Fruit fly (Drosophila melanogaster) whole organism, embryonic: ENCODE measurements around the gene kin17.
A peak's percentile ranks its signal among the peaks of the same experiment; 100 is the strongest.

Source experiments
- B-H2 ChIP-seq: fragments of 200-800 bp; sonication (Bioruptor generic); optimal IDR thresholded peaks from 2 replicates; lab custom pipeline; 2018; ENCODE audit warnings: missing biosample characterization, mild to moderate bottlenecking, missing genetic modification characterization
- CG10321 ChIP-seq: fragments of 200-800 bp; sonication (Bioruptor generic); IDR thresholded peaks from 2 replicates; pipeline ENCODE4 v1.3.6; 2022; ENCODE audit warnings: missing biosample characterization, missing genetic modification characterization
- CG10366 ChIP-seq: fragments of 200-800 bp; sonication (Bioruptor generic); IDR thresholded peaks from 2 replicates; pipeline ENCODE4 v1.3.6; 2022; ENCODE audit warnings: missing biosample characterization, missing genetic modification characterization
- CG11093 ChIP-seq: fragments of 200-800 bp; sonication (Bioruptor generic); IDR thresholded peaks from 3 replicates; pipeline ENCODE4 v1.3.6; 2022; ENCODE audit warnings: missing biosample characterization, missing genetic modification characterization
- CG11504 ChIP-seq: fragments of 200-800 bp; sonication (Bioruptor generic); optimal IDR thresholded peaks from 3 replicates; lab custom pipeline; 2019; ENCODE audit warnings: missing biosample characterization, mild to moderate bottlenecking, missing genetic modification characterization, moderate library complexity
- CG12155 ChIP-seq: fragments of 200-800 bp; sonication (Bioruptor generic); optimal IDR thresholded peaks from 3 replicates; lab custom pipeline; 2016; ENCODE audit warnings: missing biosample characterization, missing genetic modification characterization
- CG12744 ChIP-seq: fragments of 200-800 bp; sonication (Bioruptor generic); optimal IDR thresholded peaks from 2 replicates; lab custom pipeline; 2016; ENCODE audit warnings: missing biosample characterization, missing genetic modification characterization
- CG18262 ChIP-seq: fragments of 200-800 bp; optimal IDR thresholded peaks from 3 replicates; lab custom pipeline; 2019; ENCODE audit warnings: missing biosample characterization, mild to moderate bottlenecking, missing genetic modification characterization, moderate library complexity
- CG31365 ChIP-seq: fragments of 200-800 bp; sonication (Bioruptor generic); optimal IDR thresholded peaks from 2 replicates; lab custom pipeline; 2018; ENCODE audit warnings: missing biosample characterization, mild to moderate bottlenecking, missing genetic modification characterization
- CG33213 ChIP-seq: fragments of 200-800 bp; sonication (Bioruptor generic); optimal IDR thresholded peaks from 3 replicates; lab custom pipeline; 2016; ENCODE audit warnings: missing biosample characterization, missing genetic modification characterization
- CG3847 ChIP-seq: fragments of 200-800 bp; sonication (Bioruptor generic); IDR thresholded peaks from 2 replicates; pipeline ENCODE4 v1.3.6; 2022; ENCODE audit warnings: missing biosample characterization, missing genetic modification characterization
- CG4424 ChIP-seq: fragments of 200-800 bp; sonication (Bioruptor generic); optimal IDR thresholded peaks from 3 replicates; lab custom pipeline; 2016; ENCODE audit warnings: missing biosample characterization, missing genetic modification characterization
- CG4707 ChIP-seq: fragments of 200-800 bp; sonication (Bioruptor generic); optimal IDR thresholded peaks from 2 replicates; lab custom pipeline; 2018; ENCODE audit warnings: missing biosample characterization, mild to moderate bottlenecking, missing genetic modification characterization, moderate library complexity
- CG6689 ChIP-seq: fragments of 200-800 bp; sonication (Bioruptor generic); IDR thresholded peaks from 2 replicates; pipeline ENCODE4 v1.3.6; 2022; ENCODE audit warnings: missing biosample characterization, missing genetic modification characterization
- CG8924 ChIP-seq: fragments of 200-800 bp; optimal IDR thresholded peaks from 3 replicates; lab custom pipeline; 2019; ENCODE audit warnings: missing biosample characterization, mild to moderate bottlenecking, missing genetic modification characterization, moderate library complexity
- CrebB ChIP-seq: fragments of 200-800 bp; sonication (Bioruptor generic); optimal IDR thresholded peaks from 3 replicates; lab custom pipeline; 2018; ENCODE audit warnings: missing biosample characterization, mild to moderate bottlenecking, missing genetic modification characterization
- D ChIP-seq, 2 experiments: fragments of 200-800 bp in 1 of 2; fragments of >200 bp in 1 of 2; sonication (Bioruptor generic) in 1 of 2; optimal IDR thresholded peaks; 2 replicates in 1 of 2; 3 replicates in 1 of 2; lab custom pipeline; 2017; ENCODE audit warnings: mild to moderate bottlenecking in 1 of 2, missing biosample characterization in 1 of 2, missing genetic modification characterization in 1 of 2, missing genetic modification reagents in 1 of 2
- HLH4C ChIP-seq: fragments of 200-800 bp; sonication (Bioruptor generic); IDR thresholded peaks from 3 replicates; pipeline ENCODE4 v1.3.6; 2022; ENCODE audit warnings: missing biosample characterization, missing genetic modification characterization; ENCODE audit not compliant: partially characterized antibody
- Hr3 ChIP-seq: fragments of 200-800 bp; sonication (Bioruptor generic); optimal IDR thresholded peaks from 3 replicates; lab custom pipeline; 2016; ENCODE audit warnings: missing biosample characterization, missing genetic modification characterization
- Hr78 ChIP-seq, 2 experiments: fragments of 200-800 bp in 1 of 2; fragments of >200 bp in 1 of 2; sonication (Bioruptor generic) in 1 of 2; optimal IDR thresholded peaks; 2 replicates each; lab custom pipeline; 2017 to 2019; ENCODE audit warnings: missing biosample characterization in 2 of 2, missing genetic modification characterization in 2 of 2, mild to moderate bottlenecking in 1 of 2, moderate library complexity in 1 of 2
- NK7.1 ChIP-seq: fragments of 200-800 bp; sonication (Bioruptor generic); optimal IDR thresholded peaks from 3 replicates; lab custom pipeline; 2016; ENCODE audit warnings: missing biosample characterization, missing genetic modification characterization
- Optix ChIP-seq: fragments of 200-800 bp; sonication (Bioruptor generic); IDR thresholded peaks from 3 replicates; pipeline ENCODE4 v1.3.6; 2022; ENCODE audit warnings: missing biosample characterization, missing genetic modification characterization
- Ssrp ChIP-seq: fragments of 200-800 bp; sonication (Bioruptor generic); optimal IDR thresholded peaks from 2 replicates; lab custom pipeline; 2018; ENCODE audit warnings: missing biosample characterization, mild to moderate bottlenecking, missing genetic modification characterization, moderate library complexity
- Tbp ChIP-seq: fragments of >200 bp; optimal IDR thresholded peaks from 2 replicates; lab custom pipeline; 2018; ENCODE audit warnings: missing biosample characterization, missing genetic modification characterization
- ara ChIP-seq: fragments of 200-800 bp; sonication (Bioruptor generic); IDR thresholded peaks from 2 replicates; pipeline ENCODE4 v1.3.6; 2022; ENCODE audit warnings: missing biosample characterization, missing genetic modification characterization
- bcd ChIP-seq: fragments of 200-800 bp; sonication (Bioruptor generic); optimal IDR thresholded peaks from 2 replicates; lab custom pipeline; 2017; ENCODE audit warnings: missing biosample characterization, mild to moderate bottlenecking, missing genetic modification characterization
- cg ChIP-seq: fragments of 200-800 bp; sonication (Bioruptor generic); optimal IDR thresholded peaks from 3 replicates; lab custom pipeline; 2019; ENCODE audit warnings: missing biosample characterization, mild to moderate bottlenecking, missing genetic modification characterization, moderate library complexity
- crol ChIP-seq: fragments of 200-800 bp; sonication (Bioruptor generic); IDR thresholded peaks from 2 replicates; pipeline ENCODE4 v1.3.6; 2022; ENCODE audit warnings: missing biosample characterization, missing genetic modification characterization
- crp ChIP-seq, 2 experiments: fragments of 200-800 bp; sonication (Bioruptor generic); optimal IDR thresholded peaks; 2 replicates in 1 of 2; 3 replicates in 1 of 2; lab custom pipeline; 2017; ENCODE audit warnings: missing biosample characterization in 2 of 2, missing genetic modification characterization in 2 of 2, mild to moderate bottlenecking in 1 of 2, moderate library complexity in 1 of 2
- da ChIP-seq: fragments of 200-800 bp; sonication (Bioruptor generic); optimal IDR thresholded peaks from 2 replicates; lab custom pipeline; 2016; ENCODE audit warnings: missing biosample characterization, missing genetic modification characterization
- exex ChIP-seq: fragments of 200-800 bp; sonication (Bioruptor generic); optimal IDR thresholded peaks from 4 replicates; lab custom pipeline; 2018; ENCODE audit warnings: missing biosample characterization, mild to moderate bottlenecking, missing genetic modification characterization, moderate library complexity
- fd96Cb ChIP-seq: fragments of 200-800 bp; sonication (Bioruptor generic); optimal IDR thresholded peaks from 2 replicates; lab custom pipeline; 2018; ENCODE audit warnings: missing biosample characterization, mild to moderate bottlenecking, missing genetic modification characterization, moderate library complexity
- gce ChIP-seq: fragments of 200-800 bp; sonication (Bioruptor generic); IDR thresholded peaks from 3 replicates; pipeline ENCODE4 v1.3.6; 2022; ENCODE audit warnings: missing biosample characterization, missing genetic modification characterization
- gro ChIP-seq: fragments of 200-800 bp; sonication (Bioruptor generic); optimal IDR thresholded peaks from 2 replicates; lab custom pipeline; 2016; ENCODE audit warnings: missing biosample characterization, missing genetic modification characterization
- kni ChIP-seq: fragments of 200-800 bp; sonication (Bioruptor generic); optimal IDR thresholded peaks from 3 replicates; lab custom pipeline; 2017; ENCODE audit warnings: mild to moderate bottlenecking, missing biosample characterization, missing genetic modification reagents, missing genetic modification characterization
- lilli ChIP-seq: fragments of 200-800 bp; sonication (Bioruptor generic); optimal IDR thresholded peaks from 3 replicates; lab custom pipeline; 2016; ENCODE audit warnings: missing biosample characterization, missing genetic modification characterization
- maf-S ChIP-seq: fragments of 200-800 bp; sonication (Bioruptor generic); optimal IDR thresholded peaks from 2 replicates; lab custom pipeline; 2016; ENCODE audit warnings: missing biosample characterization, missing genetic modification characterization
- mam ChIP-seq: fragments of 200-800 bp; sonication (Bioruptor generic); optimal IDR thresholded peaks from 3 replicates; lab custom pipeline; 2016; ENCODE audit warnings: missing biosample characterization, missing genetic modification characterization
- nom ChIP-seq: fragments of 200-800 bp; sonication (Bioruptor generic); optimal IDR thresholded peaks from 2 replicates; lab custom pipeline; 2017; ENCODE audit warnings: missing biosample characterization, missing genetic modification characterization, mild to moderate bottlenecking, moderate library complexity, missing genetic modification reagents
- oc ChIP-seq: fragments of 200-800 bp; sonication (Bioruptor generic); optimal IDR thresholded peaks from 2 replicates; lab custom pipeline; 2018; ENCODE audit warnings: missing biosample characterization, mild to moderate bottlenecking, missing genetic modification characterization, moderate library complexity
- sd ChIP-seq: fragments of 200-800 bp; sonication (Bioruptor generic); optimal IDR thresholded peaks from 3 replicates; lab custom pipeline; 2018; ENCODE audit warnings: missing biosample characterization, mild to moderate bottlenecking, missing genetic modification characterization, moderate library complexity
- shn ChIP-seq: fragments of 200-800 bp; sonication (Bioruptor generic); optimal IDR thresholded peaks from 3 replicates; lab custom pipeline; 2016; ENCODE audit warnings: missing biosample characterization, missing genetic modification characterization
- ssp ChIP-seq: fragments of 200-800 bp; sonication (Bioruptor generic); IDR thresholded peaks from 2 replicates; pipeline ENCODE4 v1.3.6; 2022; ENCODE audit warnings: missing biosample characterization, missing genetic modification characterization
- stwl ChIP-seq: fragments of 200-800 bp; sonication (Bioruptor generic); optimal IDR thresholded peaks from 3 replicates; lab custom pipeline; 2018; ENCODE audit warnings: missing biosample characterization, mild to moderate bottlenecking, missing genetic modification characterization, moderate library complexity
- trh ChIP-seq: fragments of 200-800 bp; sonication (Bioruptor generic); optimal IDR thresholded peaks from 2 replicates; lab custom pipeline; 2016; ENCODE audit warnings: missing biosample characterization, missing genetic modification characterization
- vfl ChIP-seq: fragments of 200-800 bp; sonication (Bioruptor generic); optimal IDR thresholded peaks from 2 replicates; lab custom pipeline; 2016; ENCODE audit warnings: missing biosample characterization, missing genetic modification characterization
- wdn ChIP-seq: fragments of 200-800 bp; sonication (Bioruptor generic); IDR thresholded peaks from 2 replicates; pipeline ENCODE4 v1.3.6; 2022; ENCODE audit warnings: missing biosample characterization, missing genetic modification characterization
- zf30C ChIP-seq: fragments of 200-800 bp; sonication (Bioruptor generic); optimal IDR thresholded peaks from 3 replicates; lab custom pipeline; 2018; ENCODE audit warnings: missing biosample characterization, mild to moderate bottlenecking, missing genetic modification characterization

The kin17 gene

DNA sequence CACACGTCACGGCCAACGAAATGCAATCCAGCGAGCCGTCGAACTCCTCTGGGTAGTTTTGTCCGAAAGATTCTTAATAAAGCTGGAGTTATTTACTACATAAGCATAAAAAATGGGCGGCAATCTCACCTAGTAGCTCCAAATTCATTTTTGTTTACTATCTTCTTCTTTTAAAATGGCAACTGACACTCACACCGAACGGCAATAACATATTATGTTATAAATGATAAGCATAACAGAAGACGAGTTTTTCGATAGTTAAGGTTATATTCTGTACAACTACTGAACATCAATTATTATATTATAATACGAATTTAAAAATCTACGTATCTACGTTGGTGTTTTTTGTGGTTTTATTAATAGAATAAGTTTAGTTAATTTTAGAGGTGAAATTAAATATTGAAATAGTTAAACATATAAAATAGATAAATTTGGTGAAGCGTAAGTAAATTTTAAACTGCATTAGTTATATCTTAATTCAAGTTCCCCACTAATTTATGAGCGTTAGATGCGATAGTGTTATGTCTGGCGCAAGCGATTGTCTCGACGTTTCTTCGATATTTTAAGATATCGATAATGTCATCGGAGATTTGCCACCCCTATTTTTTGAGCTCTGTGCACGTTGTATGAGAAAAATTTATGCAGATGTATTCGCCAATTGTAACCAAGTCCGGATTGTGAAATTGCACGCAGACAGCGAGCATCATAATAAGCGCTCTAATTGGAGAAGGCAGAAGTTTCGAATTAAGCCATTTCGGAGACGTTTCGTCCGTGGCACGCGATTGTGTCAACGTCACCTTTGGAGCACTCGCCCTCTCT is 8.6 kb upstream of the kin17 start, which contains the start of the genes Rbbp5 and eRF1 (continued):
- TF ChIP-seq CG6689 (GFP tag; lab: Robert Waterston, UW) (peak; percentile 81), CG8924 (tag; lab: Kevin White, UChicago) (peak; percentile 85), Hr3 (peak; percentile 76), lilli (GFP tag; lab: Kevin White, UChicago) (peak; percentile 84), HLH4C (GFP tag; lab: Robert Waterston, UW) (peak; percentile 86), CG3847 (GFP tag; lab: Robert Waterston, UW) (peak; percentile 85), Hr78 (GFP tag; optimal IDR thresholded peaks at IDR 0.05; lab: Kevin White, UChicago) (no peak), CG12155 (GFP tag; lab: Kevin White, UChicago) (peak; percentile 78), D (optimal IDR thresholded peaks at IDR 0.05; lab: Kevin White, UChicago) (peak; percentile 30), D (GFP tag; optimal IDR thresholded peaks at IDR 0.05; lab: Kevin White, UChicago) (no peak), Ssrp (tag; lab: Kevin White, UChicago) (peak; percentile 74), kni (GFP tag; lab: Kevin White, UChicago) (no peak), B-H2 (GFP tag; lab: Kevin White, UChicago) (peak; percentile 75), shn (peak; percentile 42), CG33213 (GFP tag; lab: Kevin White, UChicago) (peak; percentile 51), nom (peak; percentile 28), da (no peak), sd (no peak), zf30C (no peak), maf-S (peak; percentile 59), wdn (GFP tag; lab: Robert Waterston, UW) (peak; percentile 66), vfl (peak; percentile 71), ara (GFP tag; lab: Robert Waterston, UW) (peak; percentile 69), CG4424 (GFP tag; lab: Kevin White, UChicago) (peak; percentile 77), Tbp (no peak), NK7.1 (GFP tag; lab: Kevin White, UChicago) (no peak), CG31365 (tag; lab: Kevin White, UChicago) (no peak), CrebB (no peak), Optix (GFP tag; lab: Robert Waterston, UW) (peak; percentile 66; the same call in 2 of the 3 replicates), CG4707 (GFP tag; lab: Kevin White, UChicago) (no peak), CG12744 (GFP tag; lab: Kevin White, UChicago) (no peak), gro (GFP tag; lab: Kevin White, UChicago) (peak; percentile 14), cg (GFP tag; lab: Kevin White, UChicago) (no peak), CG10321 (0 out of 2 replicates have a peak, but pooled peaks have one; percentile 31), bcd (GFP tag; lab: Kevin White, UChicago) (peak; percentile 70), crp (GFP tag; optimal IDR thresholded peaks at IDR 0.05; lab: Kevin White, UChicago) (peak in 1 of 2 experiments; percentile 17), exex (tag; lab: Kevin White, UChicago) (peak; percentile 28), CG18262 (tag; lab: Kevin White, UChicago) (peak; percentile 78), CG11093 (GFP tag; lab: Robert Waterston, UW) (peak; percentile 59; the same call in 1 of the 3 replicates), gce (no peak), crol (no peak), fd96Cb (tag; lab: Kevin White, UChicago) (peak; percentile 58), oc (tag; lab: Kevin White, UChicago) (no peak), trh (GFP tag; lab: Kevin White, UChicago) (peak; percentile 36), stwl (tag; lab: Kevin White, UChicago) (peak; percentile 41), ssp (no peak; the same call in 1 of the 2 replicates), CG11504 (tag; lab: Kevin White, UChicago) (no peak), CG10366 (GFP tag; lab: Robert Waterston, UW) (no peak; the same call in 1 of the 2 replicates), mam (GFP tag; lab: Kevin White, UChicago) (peak; percentile 81)
